Fruit fly (Drosophila melanogaster) whole organism, embryonic: ENCODE measurements around the gene TyrRS.

Source experiments
- ATbp ChIP-seq: fragments of 200-800 bp; sonication (Bioruptor generic); optimal IDR thresholded peaks from 2 replicates; lab custom pipeline; 2017; ENCODE audit warnings: missing biosample characterization, mild to moderate bottlenecking, missing genetic modification characterization, missing genetic modification reagents
- Antp ChIP-seq: fragments of 200-800 bp; sonication (Bioruptor generic); optimal IDR thresholded peaks from 3 replicates; lab custom pipeline; 2016; ENCODE audit warnings: missing biosample characterization, missing genetic modification characterization
- CG10274 ChIP-seq: fragments of 200-800 bp; sonication (Bioruptor generic); optimal IDR thresholded peaks from 3 replicates; lab custom pipeline; 2017; ENCODE audit warnings: missing biosample characterization, mild to moderate bottlenecking, missing genetic modification characterization
- CG10321 ChIP-seq: fragments of 200-800 bp; sonication (Bioruptor generic); IDR thresholded peaks from 2 replicates; pipeline ENCODE4 v1.3.6; 2022; ENCODE audit warnings: missing biosample characterization, missing genetic modification characterization
- CG11085 ChIP-seq: fragments of 200-800 bp; sonication (Bioruptor generic); IDR thresholded peaks from 2 replicates; pipeline ENCODE4 v1.3.6; 2022; ENCODE audit warnings: missing biosample characterization, missing genetic modification characterization
- CG11456 ChIP-seq: fragments of 200-800 bp; sonication (Bioruptor generic); IDR thresholded peaks from 3 replicates; pipeline ENCODE4 v1.3.6; 2022; ENCODE audit warnings: missing biosample characterization, missing genetic modification characterization
- CG11560 ChIP-seq: fragments of 200-800 bp; sonication (Bioruptor generic); IDR thresholded peaks from 3 replicates; pipeline ENCODE4 v1.3.6; 2022; ENCODE audit warnings: missing biosample characterization, missing genetic modification characterization
- CG12236 ChIP-seq: fragments of 200-800 bp; sonication (Bioruptor generic); optimal IDR thresholded peaks from 2 replicates; lab custom pipeline; 2016; ENCODE audit warnings: missing biosample characterization, missing genetic modification characterization
- CG12299 ChIP-seq: fragments of 200-800 bp; sonication (Bioruptor generic); optimal IDR thresholded peaks from 2 replicates; lab custom pipeline; 2018; ENCODE audit warnings: missing biosample characterization, mild to moderate bottlenecking, missing genetic modification characterization
- CG1647 ChIP-seq: fragments of 200-800 bp; sonication (Bioruptor generic); optimal IDR thresholded peaks from 3 replicates; lab custom pipeline; 2016; ENCODE audit warnings: missing biosample characterization, missing genetic modification characterization
- CG17912 ChIP-seq: fragments of 200-800 bp; sonication (Bioruptor generic); optimal IDR thresholded peaks from 2 replicates; lab custom pipeline; 2018; ENCODE audit warnings: missing biosample characterization, mild to moderate bottlenecking, missing genetic modification characterization
- CG2202 ChIP-seq: fragments of 200-800 bp; sonication (Bioruptor generic); optimal IDR thresholded peaks from 2 replicates; lab custom pipeline; 2018; ENCODE audit warnings: missing biosample characterization, mild to moderate bottlenecking, missing genetic modification characterization
- CG2889 ChIP-seq: fragments of 200-800 bp; sonication (Bioruptor generic); IDR thresholded peaks from 3 replicates; pipeline ENCODE4 v1.3.6; 2022; ENCODE audit warnings: missing biosample characterization, missing genetic modification characterization
- CG30403 ChIP-seq: fragments of 200-800 bp; sonication (Bioruptor generic); optimal IDR thresholded peaks from 3 replicates; lab custom pipeline; 2016; ENCODE audit warnings: missing biosample characterization, missing genetic modification characterization
- CG32767 ChIP-seq: fragments of 200-800 bp; sonication (Bioruptor generic); IDR thresholded peaks from 2 replicates; pipeline ENCODE4 v1.3.6; 2022; ENCODE audit warnings: missing biosample characterization, missing genetic modification characterization
- CG33557 ChIP-seq: fragments of 200-800 bp; sonication (Bioruptor generic); optimal IDR thresholded peaks from 2 replicates; lab custom pipeline; 2019; ENCODE audit warnings: missing biosample characterization, mild to moderate bottlenecking, missing genetic modification characterization, moderate library complexity
- CG4854 ChIP-seq: fragments of 200-800 bp; sonication (Bioruptor generic); optimal IDR thresholded peaks from 2 replicates; lab custom pipeline; 2016; ENCODE audit warnings: missing biosample characterization, missing genetic modification characterization, inconsistent platforms
- CG6813 ChIP-seq: fragments of 200-800 bp; sonication (Bioruptor generic); optimal IDR thresholded peaks from 2 replicates; lab custom pipeline; 2017; ENCODE audit warnings: missing biosample characterization, missing genetic modification characterization, mild to moderate bottlenecking, moderate library complexity, missing genetic modification reagents
- CG8281 ChIP-seq: fragments of 200-800 bp; sonication (Bioruptor generic); optimal IDR thresholded peaks from 2 replicates; lab custom pipeline; 2018; ENCODE audit warnings: missing biosample characterization, mild to moderate bottlenecking, missing genetic modification characterization, moderate library complexity
- CG8765 ChIP-seq: fragments of 200-800 bp; sonication (Bioruptor generic); IDR thresholded peaks from 2 replicates; pipeline ENCODE4 v1.3.6; 2022; ENCODE audit warnings: missing biosample characterization, missing genetic modification characterization
- CG8944 ChIP-seq: fragments of 200-800 bp; sonication (Bioruptor generic); optimal IDR thresholded peaks from 3 replicates; lab custom pipeline; 2016; ENCODE audit warnings: missing biosample characterization, missing genetic modification characterization
- CG9727 ChIP-seq: fragments of 200-800 bp; sonication (Bioruptor generic); optimal IDR thresholded peaks from 3 replicates; lab custom pipeline; 2017; ENCODE audit warnings: missing biosample characterization, mild to moderate bottlenecking, missing genetic modification characterization
- CHES-1-like ChIP-seq: fragments of 200-800 bp; sonication (Bioruptor generic); optimal IDR thresholded peaks from 2 replicates; lab custom pipeline; 2016; ENCODE audit warnings: missing biosample characterization, missing genetic modification characterization
- D19A ChIP-seq: fragments of 200-800 bp; optimal IDR thresholded peaks from 3 replicates; lab custom pipeline; 2019; ENCODE audit warnings: missing biosample characterization, mild to moderate bottlenecking, missing genetic modification characterization, moderate library complexity
- E2f2 ChIP-seq: fragments of 200-800 bp; sonication (Bioruptor generic); IDR thresholded peaks from 2 replicates; pipeline ENCODE4 v1.3.6; 2022; ENCODE audit warnings: missing biosample characterization, missing genetic modification characterization
- HLHmδ ChIP-seq: fragments of 200-800 bp; sonication (Bioruptor generic); optimal IDR thresholded peaks from 2 replicates; lab custom pipeline; 2018; ENCODE audit warnings: missing biosample characterization, mild to moderate bottlenecking, missing genetic modification characterization, moderate library complexity
- Hsf ChIP-seq: fragments of 200-800 bp; sonication (Bioruptor generic); optimal IDR thresholded peaks from 3 replicates; lab custom pipeline; 2016; ENCODE audit warnings: missing biosample characterization, missing genetic modification characterization
- NK7.1 ChIP-seq: fragments of 200-800 bp; sonication (Bioruptor generic); optimal IDR thresholded peaks from 3 replicates; lab custom pipeline; 2016; ENCODE audit warnings: missing biosample characterization, missing genetic modification characterization
- Ptx1 ChIP-seq: fragments of 200-800 bp; sonication (Bioruptor generic); IDR thresholded peaks from 2 replicates; pipeline ENCODE4 v1.3.6; 2022; ENCODE audit warnings: missing biosample characterization, missing genetic modification characterization
- Sox102F ChIP-seq: fragments of 200-800 bp; sonication (Bioruptor generic); optimal IDR thresholded peaks from 2 replicates; lab custom pipeline; 2018; ENCODE audit warnings: missing biosample characterization, mild to moderate bottlenecking, missing genetic modification characterization, moderate library complexity
- Trl ChIP-seq, 3 experiments: fragments of >200 bp in 2 of 3; fragments of 200-800 bp in 1 of 3; sonication (Bioruptor generic) in 1 of 3; optimal IDR thresholded peaks; 2 replicates in 1 of 3; 3 replicates in 2 of 3; lab custom pipeline; 2016 to 2017; ENCODE audit warnings: missing biosample characterization in 1 of 3, missing genetic modification characterization in 1 of 3
- ap ChIP-seq: fragments of 200-800 bp; sonication (Bioruptor generic); IDR thresholded peaks from 2 replicates; pipeline ENCODE4 v1.3.6; 2022; ENCODE audit warnings: missing biosample characterization, missing genetic modification characterization
- ara ChIP-seq: fragments of 200-800 bp; sonication (Bioruptor generic); IDR thresholded peaks from 2 replicates; pipeline ENCODE4 v1.3.6; 2022; ENCODE audit warnings: missing biosample characterization, missing genetic modification characterization
- cg ChIP-seq: fragments of 200-800 bp; sonication (Bioruptor generic); optimal IDR thresholded peaks from 3 replicates; lab custom pipeline; 2019; ENCODE audit warnings: missing biosample characterization, mild to moderate bottlenecking, missing genetic modification characterization, moderate library complexity
- cwo ChIP-seq: fragments of 200-800 bp; sonication (Bioruptor generic); optimal IDR thresholded peaks from 3 replicates; lab custom pipeline; 2017; ENCODE audit warnings: missing biosample characterization, missing genetic modification characterization, mild to moderate bottlenecking, moderate library complexity, missing genetic modification reagents
- emc ChIP-seq: fragments of 200-800 bp; sonication (Bioruptor generic); optimal IDR thresholded peaks from 2 replicates; lab custom pipeline; 2016; ENCODE audit warnings: missing biosample characterization, missing genetic modification characterization
- fru ChIP-seq: fragments of >200 bp; optimal IDR thresholded peaks from 2 replicates; lab custom pipeline; 2017
- fu2 ChIP-seq: fragments of 200-800 bp; sonication (Bioruptor generic); optimal IDR thresholded peaks from 2 replicates; lab custom pipeline; 2016; ENCODE audit warnings: missing biosample characterization, missing genetic modification characterization
- grau ChIP-seq: fragments of 200-800 bp; optimal IDR thresholded peaks from 3 replicates; lab custom pipeline; 2019; ENCODE audit warnings: missing biosample characterization, mild to moderate bottlenecking, missing genetic modification characterization, moderate library complexity
- h ChIP-seq: fragments of >200 bp; optimal IDR thresholded peaks from 2 replicates; lab custom pipeline; 2017
- hbn ChIP-seq: fragments of 200-800 bp; sonication (Bioruptor generic); IDR thresholded peaks from 2 replicates; pipeline ENCODE4 v1.3.6; 2022; ENCODE audit warnings: missing biosample characterization, missing genetic modification characterization; ENCODE audit not compliant: partially characterized antibody
- her ChIP-seq: fragments of 200-800 bp; sonication (Bioruptor generic); optimal IDR thresholded peaks from 2 replicates; lab custom pipeline; 2016; ENCODE audit warnings: missing biosample characterization, missing genetic modification characterization
- inv ChIP-seq: fragments of 200-800 bp; sonication (Bioruptor generic); IDR thresholded peaks from 2 replicates; pipeline ENCODE4 v1.3.6; 2022; ENCODE audit warnings: missing biosample characterization, missing genetic modification characterization; ENCODE audit not compliant: partially characterized antibody
- knrl ChIP-seq: fragments of 200-800 bp; sonication (Bioruptor generic); IDR thresholded peaks from 3 replicates; pipeline ENCODE4 v1.3.6; 2022; ENCODE audit warnings: missing biosample characterization, missing genetic modification characterization; ENCODE audit not compliant: partially characterized antibody
- pan ChIP-seq, 4 experiments: fragments of >200 bp in 3 of 4; fragments of 200-800 bp in 1 of 4; sonication (Bioruptor generic) in 1 of 4; optimal IDR thresholded peaks in 3 of 4; IDR thresholded peaks in 1 of 4; 2 replicates each; pipeline versions ENCODE4 v1.3.6 to Lab custom; 2017 to 2022; ENCODE audit warnings: missing biosample characterization in 2 of 4, missing genetic modification characterization in 2 of 4, mixed read lengths in 1 of 4
- phol ChIP-seq: fragments of 200-800 bp; sonication (Bioruptor generic); optimal IDR thresholded peaks from 3 replicates; lab custom pipeline; 2018; ENCODE audit warnings: missing biosample characterization, mild to moderate bottlenecking, missing genetic modification characterization, moderate library complexity
- pnt ChIP-seq: fragments of 200-800 bp; sonication (Bioruptor generic); optimal IDR thresholded peaks from 3 replicates; lab custom pipeline; 2016; ENCODE audit warnings: missing biosample characterization, missing genetic modification characterization
- pros ChIP-seq: fragments of 200-800 bp; sonication (Bioruptor generic); optimal IDR thresholded peaks from 3 replicates; lab custom pipeline; 2019; ENCODE audit warnings: missing biosample characterization, mild to moderate bottlenecking, missing genetic modification characterization, moderate library complexity
- sens-2 ChIP-seq: fragments of 200-800 bp; sonication (Bioruptor generic); IDR thresholded peaks from 2 replicates; pipeline ENCODE4 v1.3.6; 2022; ENCODE audit warnings: missing biosample characterization, missing genetic modification characterization
- trh ChIP-seq: fragments of 200-800 bp; sonication (Bioruptor generic); optimal IDR thresholded peaks from 2 replicates; lab custom pipeline; 2016; ENCODE audit warnings: missing biosample characterization, missing genetic modification characterization

The TyrRS gene

DNA sequence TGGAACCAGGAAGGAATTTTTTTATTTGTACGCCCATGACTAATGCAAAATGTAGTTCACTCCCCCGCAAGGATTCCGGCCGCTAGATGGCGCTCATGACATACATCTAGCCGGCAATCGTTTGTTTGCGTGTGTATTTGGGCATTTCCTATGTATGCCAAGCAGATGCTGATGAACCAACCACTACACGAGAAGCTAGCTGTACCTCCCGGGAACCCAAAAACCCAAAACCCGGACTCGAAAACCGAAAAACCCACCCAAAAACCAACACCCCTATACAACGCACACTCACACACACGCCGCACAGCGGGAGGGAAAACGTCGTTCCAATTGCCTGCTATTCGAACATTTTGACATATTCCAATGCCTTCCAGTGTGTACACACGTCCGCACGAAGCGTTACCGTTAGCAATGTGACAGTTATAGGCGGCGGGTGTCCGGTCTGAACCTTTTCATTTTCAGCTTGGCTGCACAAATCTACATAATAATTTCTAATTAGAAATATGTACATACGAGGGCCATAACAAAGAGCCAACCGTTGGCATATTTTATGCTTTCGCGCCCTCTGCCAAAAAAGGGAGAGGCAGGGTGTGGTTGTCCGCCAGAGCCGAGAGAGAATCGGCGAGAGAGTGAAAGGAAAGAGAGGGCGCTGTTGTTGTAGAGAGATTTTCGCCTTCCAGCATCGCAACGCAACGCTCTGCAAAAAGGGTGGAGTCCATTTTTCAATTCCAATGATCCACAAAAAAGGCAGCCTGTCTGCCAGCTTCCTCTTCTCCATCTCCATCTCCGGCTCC, 11.1 kb downstream of the TyrRS start (continued):
- no peak for TF ChIP-seq Sox102F
- TF ChIP-seq pan (optimal IDR thresholded peaks at IDR 0.05; lab: Kevin White, UChicago), result no peak
- no peak for TF ChIP-seq pan (GFP tag; optimal IDR thresholded peaks at IDR 0.05 in 1 of 2, IDR thresholded peaks at IDR 0.05 in 1 of 2)
- no peak for TF ChIP-seq CG2889
- TF ChIP-seq CHES-1-like (GFP tag; lab: Kevin White, UChicago), result no peak
- no peak for TF ChIP-seq cwo (GFP tag; lab: Kevin White, UChicago)
- TF ChIP-seq inv (GFP tag; lab: Robert Waterston, UW), result no peak
- no peak for TF ChIP-seq Ptx1 (GFP tag; lab: Robert Waterston, UW)
- TF ChIP-seq CG30403 (GFP tag; lab: Kevin White, UChicago), result no peak
- TF ChIP-seq HLHmδ (GFP tag; lab: Kevin White, UChicago), result no peak
- no peak for TF ChIP-seq hbn
- no peak for TF ChIP-seq ATbp (GFP tag; lab: Kevin White, UChicago)
- no peak for TF ChIP-seq pnt
- TF ChIP-seq CG1647 (GFP tag; lab: Kevin White, UChicago), result no peak
- no peak for TF ChIP-seq CG8281 (tag; lab: Kevin White, UChicago)
- TF ChIP-seq CG10274 (GFP tag; lab: Kevin White, UChicago), result no peak
- TF ChIP-seq CG6813 (GFP tag; lab: Kevin White, UChicago), result no peak
- TF ChIP-seq CG10321 (GFP tag; lab: Robert Waterston, UW), result no peak
- TF ChIP-seq grau (tag; lab: Kevin White, UChicago), result peak; percentile 4
- no peak for TF ChIP-seq her (GFP tag; lab: Kevin White, UChicago)
- 0 out of 2 replicates have a peak, but pooled peaks have one; percentile 36 for TF ChIP-seq ara (GFP tag; lab: Robert Waterston, UW)
- TF ChIP-seq NK7.1, result no peak
- no peak for TF ChIP-seq Antp (GFP tag; lab: Kevin White, UChicago)
- TF ChIP-seq CG32767 (GFP tag; lab: Robert Waterston, UW), result peak; percentile 35
- no peak for TF ChIP-seq Hsf (GFP tag; lab: Kevin White, UChicago)
- no peak for TF ChIP-seq emc (GFP tag; lab: Kevin White, UChicago)
- TF ChIP-seq trh (GFP tag; lab: Kevin White, UChicago), result no peak
- no peak for TF ChIP-seq knrl (GFP tag; lab: Robert Waterston, UW)
- TF ChIP-seq cg (GFP tag; lab: Kevin White, UChicago), result peak; percentile 59
- TF ChIP-seq CG2202, result no peak
- TF ChIP-seq CG8944 (GFP tag; lab: Kevin White, UChicago), result no peak
- TF ChIP-seq CG11456 (GFP tag; lab: Robert Waterston, UW), result no peak
- no peak for TF ChIP-seq CG12299
- no peak for TF ChIP-seq CG11560
- TF ChIP-seq sens-2 (GFP tag; lab: Robert Waterston, UW), result no peak
- TF ChIP-seq h (lab: Kevin White, UChicago), result no peak
- peak; percentile 72 to 76 for TF ChIP-seq Trl (optimal IDR thresholded peaks at IDR 0.05; lab: Kevin White, UChicago)
- no peak for TF ChIP-seq Trl (GFP tag; optimal IDR thresholded peaks at IDR 0.05; lab: Kevin White, UChicago)
- TF ChIP-seq CG12236 (GFP tag; lab: Kevin White, UChicago), result no peak
- TF ChIP-seq fu2 (GFP tag; lab: Kevin White, UChicago), result no peak
- no peak for TF ChIP-seq E2f2 (GFP tag; lab: Robert Waterston, UW)
- no peak for TF ChIP-seq CG4854 (GFP tag; lab: Kevin White, UChicago)
- peak; percentile 18 for TF ChIP-seq CG9727 (GFP tag; lab: Kevin White, UChicago)
- peak; percentile 2 for TF ChIP-seq CG33557 (GFP tag; lab: Kevin White, UChicago)
- peak; percentile 3 for TF ChIP-seq phol (tag; lab: Kevin White, UChicago)
- TF ChIP-seq CG17912, result no peak
- 0 out of 2 replicates have a peak, but pooled peaks have one; percentile 18 for TF ChIP-seq CG8765 (GFP tag; lab: Robert Waterston, UW)
- TF ChIP-seq CG11085 (GFP tag; lab: Robert Waterston, UW), result no peak
- TF ChIP-seq ap (GFP tag; lab: Robert Waterston, UW), result no peak
- TF ChIP-seq pros (GFP tag; lab: Kevin White, UChicago), result peak; percentile 64
- no peak for TF ChIP-seq fru (lab: Kevin White, UChicago)
- no peak for TF ChIP-seq D19A (tag; lab: Kevin White, UChicago)
